Worm (Caenorhabditis elegans) whole organism, L1 larva: ENCODE data around the gene R02F2.8.

ENCODE experiments used
- F16B12.6 ChIP-seq: fragments of 150-350 bp; optimal IDR thresholded peaks from 2 replicates; lab custom pipeline; 2014; ENCODE audit warnings: missing biosample characterization, missing genetic modification characterization
- blmp-1 ChIP-seq: fragments of 150-350 bp; optimal IDR thresholded peaks from 2 replicates; lab custom pipeline; 2014; ENCODE audit warnings: missing biosample characterization, missing genetic modification characterization
- ceh-82 ChIP-seq, 3 experiments: fragments of 150-350 bp in 1 of 3; sonication (generic microtip) in 2 of 3; optimal IDR thresholded peaks; 2 replicates each; lab custom pipeline; 2014 to 2017; ENCODE audit warnings: missing biosample characterization in 3 of 3, missing genetic modification characterization in 3 of 3
- nhr-11 ChIP-seq: fragments of 150-350 bp; optimal IDR thresholded peaks from 2 replicates; lab custom pipeline; 2014; ENCODE audit warnings: missing biosample characterization, missing genetic modification characterization

ce11 chrIII:5501358-5502287, 6.6 kb upstream of the R02F2.8 start, which contains the start of gene R02F2.1:
- TF ChIP-seq F16B12.6 (tag; lab: Kevin White, UChicago) = no peak
- TF ChIP-seq blmp-1 (tag; lab: Kevin White, UChicago) = peak; percentile 60
- no peak for TF ChIP-seq nhr-11
- TF ChIP-seq ceh-82 (tag; optimal IDR thresholded peaks at IDR 0.05; lab: Kevin White, UChicago) = no peak
